Worm (Caenorhabditis elegans): ENCODE measurements around the gene C17G1.5.
A peak's percentile ranks its signal among the peaks of the same experiment; 100 is the strongest.

C17G1.5 gene

DNA sequence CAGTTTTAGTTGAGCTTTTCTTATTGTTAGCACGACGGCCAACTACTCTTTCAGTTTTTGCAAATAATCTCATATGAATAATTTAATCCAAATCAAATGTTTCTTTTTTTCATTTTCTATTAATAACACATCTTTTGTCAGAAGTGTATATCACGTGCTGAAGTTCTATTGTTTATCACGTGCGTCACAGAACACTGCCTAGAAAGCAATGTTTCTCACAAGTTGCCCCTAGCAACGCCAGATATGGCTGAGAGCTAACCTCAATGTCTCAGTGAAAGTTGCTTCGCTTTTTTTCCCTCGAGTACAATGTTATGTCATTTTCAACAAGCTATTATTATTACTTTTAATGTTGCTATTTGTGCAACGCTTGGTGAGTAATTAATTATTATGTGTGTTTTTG, 10.6 kb upstream of the C17G1.5 start:
- TF ChIP-seq med-1 (GFP tag; optimal IDR thresholded peaks at IDR 0.05; ENCODE audit: insufficient read depth) (no peak), T22C8.4 (GFP tag; IDR thresholded peaks at IDR 0.05) (no peak)

DNA sequence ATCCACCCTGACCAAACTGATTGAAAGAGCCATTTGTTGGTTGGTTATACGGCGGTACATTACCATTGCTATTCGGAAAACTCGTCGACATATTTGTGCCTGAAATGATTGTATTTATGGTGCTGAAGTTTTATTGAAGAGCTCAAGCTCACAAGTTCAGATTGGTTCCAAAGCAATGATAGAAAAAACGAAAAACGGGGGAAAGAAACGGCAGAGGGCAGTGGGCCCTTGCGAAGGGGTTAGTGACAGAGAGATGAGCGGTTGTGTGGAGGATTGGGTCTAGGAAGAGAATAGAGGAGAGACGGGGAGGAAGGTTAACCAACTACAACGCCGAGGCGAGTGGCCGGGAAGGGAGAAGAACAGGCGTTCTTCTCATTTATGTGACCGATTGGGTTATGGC, 7.2 kb upstream of the C17G1.5 start, which contains the start of gene nra-3:
TSS of gene nra-3 (minus strand) at position 101 of the 400 bp plus-strand sequence.
- TF ChIP-seq ztf-23 (GFP tag; IDR thresholded peaks at IDR 0.05) (peak; percentile 54; the same call in 1 of the 2 replicates), med-1 (GFP tag; optimal IDR thresholded peaks at IDR 0.05; ENCODE audit: insufficient read depth) (no peak)

DNA sequence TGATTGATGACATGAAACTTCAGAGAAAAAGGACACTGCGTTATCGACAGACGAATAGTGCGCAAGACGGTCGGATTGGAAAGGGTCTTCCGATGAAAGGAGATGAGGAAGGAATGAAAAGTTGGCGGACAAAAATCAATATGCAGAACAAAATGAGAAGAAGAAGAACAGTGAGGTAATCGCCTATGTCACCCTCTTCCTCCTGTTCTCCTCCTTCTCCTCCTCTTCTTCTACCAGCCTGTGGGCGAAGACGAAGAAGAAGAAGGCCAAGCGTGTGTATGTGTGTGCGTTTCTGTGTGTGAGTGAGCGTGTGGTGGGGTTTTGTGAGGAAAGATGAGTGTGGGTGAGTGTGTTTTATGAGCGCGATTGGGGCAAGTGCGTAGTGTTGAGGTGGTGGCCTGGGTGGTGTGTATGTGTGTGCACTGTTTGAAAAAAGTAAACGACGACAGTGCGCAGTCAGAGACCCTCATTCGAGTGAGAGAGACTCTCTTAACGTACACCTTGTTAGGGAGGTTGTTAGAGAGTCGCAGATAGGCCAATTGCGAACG, 6.3 kb upstream of the C17G1.5 start, which contains the start of gene tsp-21:
TSS of gene tsp-21 (plus strand) at position 146 of the 548 bp plus-strand sequence.
- peak; percentile 64; the same call in 1 of the 2 replicates for TF ChIP-seq ztf-23 (GFP tag; IDR thresholded peaks at IDR 0.05)
- TF ChIP-seq tab-1 (GFP tag; IDR thresholded peaks at IDR 0.05), result no peak
- peak; percentile 79 for TF ChIP-seq flt-1 (GFP tag; IDR thresholded peaks at IDR 0.05)
- peak; percentile 60 for TF ChIP-seq cog-1 (tag; optimal IDR thresholded peaks at IDR 0.05)
- TF ChIP-seq ztf-29 (GFP tag; IDR thresholded peaks at IDR 0.05), result no peak
- TF ChIP-seq med-1 (GFP tag; optimal IDR thresholded peaks at IDR 0.05; ENCODE audit: insufficient read depth), result peak; percentile 24

DNA sequence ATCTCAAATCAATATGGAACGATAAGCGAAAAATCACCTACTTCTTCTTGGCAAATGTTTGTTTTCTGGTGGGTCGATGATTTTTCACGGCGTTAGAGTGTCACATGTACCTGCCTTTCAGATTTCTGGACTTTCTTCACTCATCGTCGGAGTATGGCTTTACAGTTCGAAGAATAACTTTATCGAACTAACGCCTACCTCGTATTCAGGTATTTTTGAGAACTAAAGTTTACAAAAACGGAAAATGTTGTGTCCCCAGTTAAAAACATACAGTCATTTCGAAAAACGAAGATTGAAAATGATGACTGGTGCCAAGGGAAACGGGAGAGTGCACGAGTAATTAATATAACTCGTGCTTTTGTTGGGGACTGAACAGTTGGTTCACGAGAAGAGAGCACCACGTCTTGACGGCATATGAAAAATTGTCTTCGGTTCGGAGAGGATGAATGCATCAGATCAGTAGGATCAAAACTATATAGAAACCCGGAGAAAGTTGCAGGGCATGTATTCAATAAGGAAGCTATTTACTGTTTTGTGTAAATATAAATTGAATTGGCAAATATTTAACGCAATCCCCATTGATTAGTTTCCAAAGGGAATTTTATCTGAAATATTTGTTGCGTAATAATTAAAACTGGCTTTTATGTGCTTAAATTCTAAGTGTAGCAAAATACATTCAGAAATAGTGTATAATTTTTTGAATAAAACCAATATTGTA, 5.2 kb upstream of the C17G1.5 start:
- TF ChIP-seq flt-1 (GFP tag; IDR thresholded peaks at IDR 0.05), result no peak
- TF ChIP-seq tab-1 (GFP tag; IDR thresholded peaks at IDR 0.05), result no peak
- TF ChIP-seq ztf-23 (GFP tag; IDR thresholded peaks at IDR 0.05), result no peak
- TF ChIP-seq med-1 (GFP tag; optimal IDR thresholded peaks at IDR 0.05; ENCODE audit: insufficient read depth), result no peak
- no peak for TF ChIP-seq T22C8.4 (GFP tag; IDR thresholded peaks at IDR 0.05)
- TF ChIP-seq ztf-29 (GFP tag; IDR thresholded peaks at IDR 0.05), result no peak
- TF ChIP-seq klf-2 (GFP tag; conservative IDR thresholded peaks at IDR 0.05), result no peak
- TF ChIP-seq cog-1 (tag; optimal IDR thresholded peaks at IDR 0.05), result no peak
- no peak for TF ChIP-seq ref-1 (GFP tag; conservative IDR thresholded peaks at IDR 0.05)

DNA sequence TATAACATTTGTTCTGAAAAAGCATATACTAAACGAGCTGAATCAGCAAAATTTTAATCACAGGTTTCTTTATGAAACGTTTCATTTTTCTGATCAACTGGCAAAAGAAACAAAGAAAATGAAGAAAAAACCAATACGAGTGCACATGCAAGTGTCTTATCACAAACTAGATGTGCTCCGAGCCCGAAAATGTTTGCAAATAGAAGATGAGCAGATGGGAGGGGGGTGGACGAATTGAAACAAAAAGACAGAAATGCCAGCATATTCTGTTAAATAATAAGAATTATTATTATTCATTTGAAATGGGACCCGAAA, 4.6 kb upstream of the C17G1.5 start:
- TF ChIP-seq med-1 (GFP tag; optimal IDR thresholded peaks at IDR 0.05; ENCODE audit: insufficient read depth), result no peak
- TF ChIP-seq cog-1 (tag; optimal IDR thresholded peaks at IDR 0.05), result no peak
- no peak for TF ChIP-seq klf-2 (GFP tag; conservative IDR thresholded peaks at IDR 0.05)
- no peak for TF ChIP-seq flt-1 (GFP tag; IDR thresholded peaks at IDR 0.05)
- TF ChIP-seq ztf-29 (GFP tag; IDR thresholded peaks at IDR 0.05), result no peak
- no peak for TF ChIP-seq T22C8.4 (GFP tag; IDR thresholded peaks at IDR 0.05)
- no peak for TF ChIP-seq tab-1 (GFP tag; IDR thresholded peaks at IDR 0.05)
- TF ChIP-seq ref-1 (GFP tag; conservative IDR thresholded peaks at IDR 0.05), result no peak
- TF ChIP-seq ztf-23 (GFP tag; IDR thresholded peaks at IDR 0.05), result no peak

DNA sequence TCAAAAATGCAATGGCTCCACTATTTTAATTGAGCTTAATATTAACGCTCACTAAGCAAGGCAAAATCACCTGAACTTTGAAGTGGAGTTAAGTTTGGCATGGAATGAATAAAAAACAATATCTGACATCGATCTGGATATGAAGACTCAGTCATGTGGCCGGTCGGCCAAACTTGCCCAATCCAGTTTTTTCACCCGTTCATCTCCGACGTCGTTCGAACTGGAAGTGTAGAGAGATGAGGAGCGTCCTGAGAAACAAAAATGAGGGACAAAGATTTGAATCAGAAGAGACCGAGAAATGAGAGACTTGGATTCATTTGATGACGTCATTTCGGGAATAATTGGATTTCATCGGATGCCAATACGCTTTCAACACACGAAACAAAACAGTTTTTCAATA, 511 bp upstream of the C17G1.5 start:
- TF ChIP-seq tab-1 (GFP tag; IDR thresholded peaks at IDR 0.05), result no peak

DNA sequence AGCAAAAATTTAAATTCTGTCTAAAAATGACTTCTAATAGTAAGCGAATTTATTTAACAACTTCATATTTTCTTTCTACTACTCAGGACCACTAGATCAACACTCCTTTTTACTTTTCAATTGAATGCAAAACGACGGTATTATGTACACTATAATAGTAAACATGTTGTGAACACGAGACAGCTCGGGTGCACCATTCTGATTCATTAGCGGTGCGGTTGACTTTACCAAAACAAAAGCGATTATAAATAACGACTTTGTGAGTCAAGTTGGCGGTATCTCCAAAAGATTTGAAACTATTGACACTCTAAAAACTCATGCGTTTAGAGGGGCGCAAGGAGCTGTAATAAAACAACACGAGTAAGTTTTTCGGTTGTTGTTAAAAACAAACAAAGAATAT, 1.9 kb downstream of the C17G1.5 start:
- TF ChIP-seq klf-2 (GFP tag; conservative IDR thresholded peaks at IDR 0.05) (no peak), cog-1 (tag; optimal IDR thresholded peaks at IDR 0.05) (no peak), tab-1 (GFP tag; IDR thresholded peaks at IDR 0.05) (no peak), ztf-23 (GFP tag; IDR thresholded peaks at IDR 0.05) (no peak)

DNA sequence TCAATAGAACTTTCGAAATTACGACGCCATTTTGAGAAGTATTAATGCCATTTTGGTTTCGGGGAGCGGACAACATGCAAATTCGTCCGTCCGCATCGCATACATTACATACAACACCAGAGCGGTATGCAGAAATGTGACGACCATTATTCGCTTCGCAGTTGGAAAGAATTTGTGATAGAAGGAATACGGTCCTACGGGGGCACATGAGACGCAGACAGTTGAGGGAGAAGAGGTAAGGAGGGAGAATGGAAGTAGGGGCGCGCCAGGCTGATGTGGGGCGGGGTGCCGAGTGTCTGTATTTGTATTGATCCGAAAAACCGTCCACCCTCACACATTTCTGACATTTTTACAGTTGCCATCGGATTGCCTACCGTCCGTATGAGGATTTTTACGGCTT, 2.8 kb downstream of the C17G1.5 start:
- TF ChIP-seq cog-1 (tag; optimal IDR thresholded peaks at IDR 0.05) (no peak), ztf-23 (GFP tag; IDR thresholded peaks at IDR 0.05) (0 out of 2 replicates have a peak, but pooled peaks have one; percentile 8)

DNA sequence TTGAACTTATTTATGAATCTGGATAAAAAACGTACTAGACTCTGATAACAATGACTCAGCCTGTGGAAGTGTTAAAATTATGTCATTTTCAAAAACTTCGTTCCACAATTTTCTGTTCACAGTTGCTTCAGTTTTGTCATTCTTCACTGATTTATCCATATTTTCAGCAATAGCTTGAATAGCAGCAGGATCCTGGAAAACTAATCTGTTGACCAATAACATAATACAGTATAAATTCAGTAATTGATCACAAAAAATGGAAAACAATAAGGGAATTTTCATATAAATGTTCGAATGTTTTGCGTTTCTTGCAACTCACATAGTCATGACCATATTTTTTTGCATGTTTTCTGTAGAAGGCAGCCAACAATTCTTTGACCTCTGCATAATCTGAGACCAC, 9.9 kb downstream of the C17G1.5 start:
- TF ChIP-seq ztf-29 (GFP tag; IDR thresholded peaks at IDR 0.05), result no peak
- TF ChIP-seq T22C8.4 (GFP tag; IDR thresholded peaks at IDR 0.05), result no peak
- TF ChIP-seq ztf-23 (GFP tag; IDR thresholded peaks at IDR 0.05), result no peak
- TF ChIP-seq tab-1 (GFP tag; IDR thresholded peaks at IDR 0.05), result no peak
- no peak for TF ChIP-seq med-1 (GFP tag; optimal IDR thresholded peaks at IDR 0.05; ENCODE audit: insufficient read depth)
- no peak for TF ChIP-seq klf-2 (GFP tag; conservative IDR thresholded peaks at IDR 0.05)
- no peak for TF ChIP-seq flt-1 (GFP tag; IDR thresholded peaks at IDR 0.05)
- no peak for TF ChIP-seq ref-1 (GFP tag; conservative IDR thresholded peaks at IDR 0.05)
- no peak for TF ChIP-seq cog-1 (tag; optimal IDR thresholded peaks at IDR 0.05)

DNA sequence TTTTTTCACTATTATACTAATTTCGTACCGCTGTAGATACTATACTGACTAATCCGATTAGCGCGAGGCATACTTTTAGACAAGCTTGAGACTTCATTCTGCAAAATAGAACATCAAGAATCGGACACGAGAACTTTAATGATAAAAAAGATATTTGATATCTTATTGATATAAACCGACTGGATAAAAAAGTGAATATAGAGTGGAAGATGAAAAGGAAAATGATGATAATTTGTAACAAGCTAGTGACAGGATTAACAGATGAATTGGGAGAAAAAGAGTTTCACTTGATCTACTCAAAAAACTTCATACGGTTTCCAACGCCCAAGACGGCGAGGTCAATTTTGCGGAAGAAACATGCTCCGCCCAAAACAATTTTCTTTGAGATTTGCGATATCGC, 10.4 kb downstream of the C17G1.5 start, which contains the start of gene nas-37:
TSS of gene nas-37 (minus strand) at position 101 of the 400 bp plus-strand sequence.
- TF ChIP-seq ztf-23 (GFP tag; IDR thresholded peaks at IDR 0.05), result no peak
- no peak for TF ChIP-seq T22C8.4 (GFP tag; IDR thresholded peaks at IDR 0.05)

DNA sequence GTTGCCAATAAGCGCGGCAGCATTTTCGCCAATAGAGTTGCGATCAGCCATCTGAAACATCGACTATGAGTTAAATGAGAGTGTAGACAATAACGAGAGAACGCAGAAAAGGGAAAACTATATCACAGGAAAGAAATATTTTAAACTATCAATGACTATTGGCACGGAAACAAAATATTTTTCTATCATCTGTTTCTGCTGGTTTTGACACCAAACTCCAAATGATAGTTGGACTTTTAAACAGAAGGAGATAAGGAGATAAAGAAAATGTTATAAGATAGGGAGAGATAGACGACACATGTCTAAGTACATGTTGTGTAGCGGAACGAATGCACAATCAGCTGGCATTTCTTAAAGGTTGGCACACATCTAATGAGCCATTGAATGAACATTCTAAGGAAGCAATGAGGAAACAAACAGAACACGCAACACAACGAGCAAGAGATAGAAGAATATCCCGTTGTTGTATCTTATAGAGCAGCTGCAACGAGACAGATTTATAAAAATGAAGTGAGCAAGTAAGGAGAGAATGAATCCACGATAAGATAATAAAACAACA, 16.0 kb downstream of the C17G1.5 start, which contains the start of gene cysl-1:
TSS of gene cysl-1 (minus strand) at position 51 of the 559 bp plus-strand sequence.
- TF ChIP-seq med-1 (GFP tag; optimal IDR thresholded peaks at IDR 0.05; ENCODE audit: insufficient read depth), result no peak
- TF ChIP-seq ztf-29 (GFP tag; IDR thresholded peaks at IDR 0.05), result no peak
- no peak for TF ChIP-seq tab-1 (GFP tag; IDR thresholded peaks at IDR 0.05)
- TF ChIP-seq T22C8.4 (GFP tag; IDR thresholded peaks at IDR 0.05), result no peak
- no peak for TF ChIP-seq ref-1 (GFP tag; conservative IDR thresholded peaks at IDR 0.05)

All from whole organism, midembryonic.